Worm (Caenorhabditis elegans) whole organism, L4 larva: ENCODE measurements around the gene tig-2.

ENCODE experiments used
- F44E2.7 ChIP-seq: fragments of 200-800 bp; sonication (Bioruptor generic); IDR thresholded peaks from 2 replicates; pipeline ENCODE4 v2.1.2; 2022; ENCODE audit warnings: missing genetic modification characterization, missing compliant biosample characterization
- Y48G9A.11 ChIP-seq: fragments of 200-800 bp; sonication (Bioruptor generic); IDR thresholded peaks from 2 replicates; pipeline ENCODE4 v1.3.6; 2022; ENCODE audit warnings: missing genetic modification reagents, missing genetic modification characterization, missing compliant biosample characterization
- daf-19 ChIP-seq: fragments of 200-800 bp; sonication (Bioruptor generic); conservative IDR thresholded peaks from 2 replicates; pipeline ENCODE4 v1.3.6; 2022; ENCODE audit warnings: missing genetic modification characterization, missing compliant biosample characterization
- dpl-1 ChIP-seq: fragments of 150-350 bp; optimal IDR thresholded peaks from 2 replicates; lab custom pipeline; 2014; ENCODE audit warnings: missing biosample characterization, missing genetic modification reagents, missing genetic modification characterization
- egl-27 ChIP-seq: sonication (generic microtip); optimal IDR thresholded peaks from 3 replicates; lab custom pipeline; 2017; ENCODE audit warnings: missing biosample characterization, missing genetic modification reagents, missing genetic modification characterization
- lir-3 ChIP-seq: sonication (generic microtip); optimal IDR thresholded peaks from 2 replicates; lab custom pipeline; 2016; ENCODE audit warnings: mild to moderate bottlenecking, missing genetic modification characterization, missing compliant biosample characterization
- mdl-1 ChIP-seq, 2 experiments: fragments of 150-350 bp in 1 of 2; sonication (generic microtip) in 1 of 2; optimal IDR thresholded peaks; 2 replicates each; lab custom pipeline; 2014 to 2017; ENCODE audit warnings: missing biosample characterization in 2 of 2, missing genetic modification characterization in 2 of 2
- mep-1 ChIP-seq: fragments of 150-350 bp; sonication (generic microtip); optimal IDR thresholded peaks from 3 replicates; lab custom pipeline; 2014; ENCODE audit warnings: missing biosample characterization, missing genetic modification characterization
- nhr-28 ChIP-seq: fragments of 150-350 bp; optimal IDR thresholded peaks from 2 replicates; lab custom pipeline; 2014; ENCODE audit warnings: missing biosample characterization, missing genetic modification characterization
- nhr-77 ChIP-seq: fragments of 150-350 bp; optimal IDR thresholded peaks from 2 replicates; lab custom pipeline; 2014; ENCODE audit warnings: missing biosample characterization, missing genetic modification characterization
- spr-3 ChIP-seq: fragments of 200-800 bp; sonication (Bioruptor generic); optimal IDR thresholded peaks from 2 replicates; lab custom pipeline; 2018; ENCODE audit warnings: mild to moderate bottlenecking, missing genetic modification characterization, missing compliant biosample characterization
- unc-39 ChIP-seq: sonication (generic microtip); optimal IDR thresholded peaks from 2 replicates; lab custom pipeline; 2017; ENCODE audit warnings: missing biosample characterization, missing genetic modification characterization
- unc-62 ChIP-seq, 3 experiments: fragments of 150-350 bp in 1 of 3; sonication (generic microtip); optimal IDR thresholded peaks in 2 of 3; peaks in 1 of 3; 1 replicate in 1 of 3; 2 replicates in 2 of 3; lab custom pipeline; 2014 to 2017; ENCODE audit warnings: missing biosample characterization in 3 of 3, missing genetic modification characterization in 3 of 3, missing genetic modification reagents in 3 of 3, missing genotype in 1 of 3
- ztf-11 ChIP-seq: fragments of 150-350 bp; optimal IDR thresholded peaks from 2 replicates; lab custom pipeline; 2014; ENCODE audit warnings: missing biosample characterization, missing genetic modification characterization

DNA sequence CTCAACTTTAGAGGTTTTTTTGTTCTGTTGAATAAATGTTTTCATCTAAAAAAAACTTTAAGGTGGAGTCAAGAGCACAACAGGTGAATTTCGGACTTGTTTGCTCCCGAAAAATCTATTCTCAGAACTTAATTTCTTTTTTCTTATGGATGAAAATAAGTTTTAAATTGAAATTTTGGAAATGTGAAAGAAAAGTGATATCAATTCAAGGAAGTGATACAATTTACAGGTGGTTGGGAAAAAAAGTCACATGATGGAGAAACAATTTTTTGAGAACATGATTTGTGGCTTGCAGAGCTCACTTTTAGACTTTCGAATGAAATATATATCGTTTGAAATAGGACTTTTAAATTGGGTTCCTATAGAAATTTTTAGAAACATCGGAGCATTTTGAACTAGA, 22.3 kb downstream of the tig-2 start:
- TF ChIP-seq unc-39 (tag; lab: Kevin White, UChicago) (no peak), dpl-1 (no peak), ztf-11 (tag; lab: Kevin White, UChicago) (no peak), spr-3 (no peak), nhr-77 (tag; lab: Kevin White, UChicago) (no peak), mdl-1 (tag; optimal IDR thresholded peaks at IDR 0.05; lab: Kevin White, UChicago) (no peak), nhr-28 (tag; lab: Kevin White, UChicago) (no peak), daf-19 (no peak), mep-1 (tag; lab: Kevin White, UChicago) (no peak), unc-62 (GFP tag; optimal IDR thresholded peaks at IDR 0.05 in 1 of 2; lab: Kevin White, UChicago) (no peak), unc-62 (tag; optimal IDR thresholded peaks at IDR 0.05; lab: Kevin White, UChicago) (no peak), egl-27 (tag; lab: Kevin White, UChicago) (no peak), lir-3 (tag; lab: Kevin White, UChicago) (no peak), Y48G9A.11 (no peak), F44E2.7 (GFP tag; lab: Robert Waterston, UW) (no peak)
